Worm (Caenorhabditis elegans) whole organism, early embryonic: ENCODE results near the gene F11E6.6.

ENCODE experiments used
- F13C5.2 ChIP-seq: sonication (generic microtip); optimal IDR thresholded peaks from 2 replicates; lab custom pipeline; 2017; ENCODE audit warnings: mild to moderate bottlenecking, missing genetic modification characterization, inconsistent platforms, missing compliant biosample characterization
- pes-1 ChIP-seq: fragments of 200-800 bp; sonication (Bioruptor generic); IDR thresholded peaks from 2 replicates; pipeline ENCODE4 v1.3.6; 2022; ENCODE audit warnings: missing genetic modification reagents, missing genetic modification characterization, missing compliant biosample characterization
- scrt-1 ChIP-seq: fragments of 200-800 bp; sonication (Bioruptor generic); IDR thresholded peaks from 2 replicates; pipeline ENCODE4 v1.3.6; 2022; ENCODE audit warnings: missing genetic modification characterization, missing compliant biosample characterization
- sea-1 ChIP-seq: fragments of 200-800 bp; sonication (Bioruptor generic); conservative IDR thresholded peaks from 2 replicates; pipeline ENCODE4 v1.3.6; 2022; ENCODE audit warnings: missing genetic modification characterization, missing compliant biosample characterization
- tbx-11 ChIP-seq: fragments of 200-800 bp; sonication (Bioruptor generic); IDR thresholded peaks from 2 replicates; pipeline ENCODE4 v1.3.6; 2022; ENCODE audit warnings: missing genetic modification characterization, missing compliant biosample characterization

ce11 chrIV:17475743-17476142 lies 10.0 kb upstream of the F11E6.6 start, which contains the start of gene grl-24:
- no peak for TF ChIP-seq tbx-11 (GFP tag; lab: Robert Waterston, UW)
- no peak for TF ChIP-seq F13C5.2 (tag; lab: Kevin White, UChicago)
- no peak for TF ChIP-seq scrt-1 (GFP tag; lab: Robert Waterston, UW)
- no peak for TF ChIP-seq sea-1
- no peak for TF ChIP-seq pes-1 (GFP tag; lab: Robert Waterston, UW)
